Fruit fly (Drosophila melanogaster): ENCODE results near the gene ttk.
A peak's percentile ranks its signal among the peaks of the same experiment; 100 is the strongest.

Gene ttk

dm6 chr3R:31700212-31700611 lies 13.5 kb upstream of the ttk start (continued):
- TF ChIP-seq vri (GFP tag; optimal IDR thresholded peaks at IDR 0.05) (no peak), Sox15 (GFP tag; optimal IDR thresholded peaks at IDR 0.05) (no peak), CG11294 (GFP tag; IDR thresholded peaks at IDR 0.05) (peak; percentile 20; the same call in 1 of the 2 replicates), fkh (GFP tag; optimal IDR thresholded peaks at IDR 0.05) (no peak), CG31627 (GFP tag; optimal IDR thresholded peaks at IDR 0.05) (no peak), CG11902 (GFP tag; optimal IDR thresholded peaks at IDR 0.05) (no peak), dsx (GFP tag; optimal IDR thresholded peaks at IDR 0.05; ENCODE audit: poor library complexity, severe bottlenecking) (peak; percentile 49), Eip75B (GFP tag; optimal IDR thresholded peaks at IDR 0.05) (peak; percentile 68), CG3032 (tag; optimal IDR thresholded peaks at IDR 0.05) (peak; percentile 67), spab (GFP tag; optimal IDR thresholded peaks at IDR 0.05) (peak; percentile 43), CG6808 (GFP tag; optimal IDR thresholded peaks at IDR 0.05) (peak; percentile 25), Lpt (GFP tag; optimal IDR thresholded peaks at IDR 0.05) (peak; percentile 80), Blimp-1 (GFP tag; optimal IDR thresholded peaks at IDR 0.05) (no peak), Eip93F (GFP tag; optimal IDR thresholded peaks at IDR 0.05) (no peak), Gug (GFP tag; IDR thresholded peaks at IDR 0.05) (peak; percentile 62), CG8119 (GFP tag; IDR thresholded peaks at IDR 0.05) (peak; percentile 88), CG10669 (GFP tag; optimal IDR thresholded peaks at IDR 0.05) (peak; percentile 47), CG6276 (GFP tag; optimal IDR thresholded peaks at IDR 0.05) (peak; percentile 60), net (GFP tag; optimal IDR thresholded peaks at IDR 0.05) (peak; percentile 64), CG15336 (GFP tag; IDR thresholded peaks at IDR 0.05) (peak; percentile 84), OdsH (GFP tag; optimal IDR thresholded peaks at IDR 0.05) (peak; percentile 75), CG6854 (GFP tag; optimal IDR thresholded peaks at IDR 0.05) (no peak), achi (GFP tag; optimal IDR thresholded peaks at IDR 0.05) (peak; percentile 67)

dm6 chr3R:31701934-31702333 lies 11.7 kb upstream of the ttk start:
- TF ChIP-seq OdsH (GFP tag; optimal IDR thresholded peaks at IDR 0.05), result no peak
- TF ChIP-seq CG7368 (GFP tag; optimal IDR thresholded peaks at IDR 0.05), result no peak
- TF ChIP-seq Sox15 (GFP tag; optimal IDR thresholded peaks at IDR 0.05), result no peak
- no peak for TF ChIP-seq CG8632 (GFP tag; optimal IDR thresholded peaks at IDR 0.05)
- no peak for TF ChIP-seq Lpt (GFP tag; optimal IDR thresholded peaks at IDR 0.05)
- TF ChIP-seq CG10669 (GFP tag; optimal IDR thresholded peaks at IDR 0.05), result no peak
- TF ChIP-seq CG6854 (GFP tag; optimal IDR thresholded peaks at IDR 0.05), result peak; percentile 50
- no peak for TF ChIP-seq CG11902 (GFP tag; optimal IDR thresholded peaks at IDR 0.05)
- no peak for TF ChIP-seq Blimp-1 (GFP tag; optimal IDR thresholded peaks at IDR 0.05)
- TF ChIP-seq fd85E (GFP tag; optimal IDR thresholded peaks at IDR 0.05), result no peak
- no peak for TF ChIP-seq salr (GFP tag; optimal IDR thresholded peaks at IDR 0.05)
- TF ChIP-seq topi (GFP tag; optimal IDR thresholded peaks at IDR 0.05), result no peak
- no peak for TF ChIP-seq esn (GFP tag; optimal IDR thresholded peaks at IDR 0.05)
- TF ChIP-seq CG31627 (GFP tag; optimal IDR thresholded peaks at IDR 0.05), result no peak
- peak; percentile 56 for TF ChIP-seq dsx (GFP tag; optimal IDR thresholded peaks at IDR 0.05; ENCODE audit: poor library complexity, severe bottlenecking)
- no peak for TF ChIP-seq CG8319 (GFP tag; optimal IDR thresholded peaks at IDR 0.05)
- peak; percentile 2 for TF ChIP-seq svp (GFP tag)
- TF ChIP-seq ss (GFP tag; optimal IDR thresholded peaks at IDR 0.05), result peak; percentile 40 to 53
- TF ChIP-seq fd59A (GFP tag; optimal IDR thresholded peaks at IDR 0.05), result no peak
- TF ChIP-seq net (GFP tag; optimal IDR thresholded peaks at IDR 0.05), result peak; percentile 11
- peak; percentile 8 for TF ChIP-seq CG6808 (GFP tag; optimal IDR thresholded peaks at IDR 0.05)
- TF ChIP-seq Met (GFP tag; optimal IDR thresholded peaks at IDR 0.05), result no peak
- TF ChIP-seq CG9139 (GFP tag; optimal IDR thresholded peaks at IDR 0.05), result no peak
- TF ChIP-seq CG6792 (GFP tag; optimal IDR thresholded peaks at IDR 0.05), result no peak
- TF ChIP-seq lz (GFP tag; optimal IDR thresholded peaks at IDR 0.05), result no peak
- TF ChIP-seq fkh (GFP tag; optimal IDR thresholded peaks at IDR 0.05), result no peak
- TF ChIP-seq Gug (GFP tag; IDR thresholded peaks at IDR 0.05), result no peak
- peak; percentile 66 for TF ChIP-seq Eip78C (GFP tag)
- TF ChIP-seq vri (GFP tag; optimal IDR thresholded peaks at IDR 0.05), result peak; percentile 39
- TF ChIP-seq Hr4 (GFP tag; optimal IDR thresholded peaks at IDR 0.05), result no peak
- no peak for TF ChIP-seq CG11294 (GFP tag; IDR thresholded peaks at IDR 0.05)
- no peak for TF ChIP-seq CG10631 (GFP tag; optimal IDR thresholded peaks at IDR 0.05)
- no peak for TF ChIP-seq Smox (GFP tag; optimal IDR thresholded peaks at IDR 0.05)
- no peak for TF ChIP-seq Hr39 (GFP tag; optimal IDR thresholded peaks at IDR 0.05)
- TF ChIP-seq acj6 (GFP tag; optimal IDR thresholded peaks at IDR 0.05), result no peak
- TF ChIP-seq Hr38 (GFP tag; optimal IDR thresholded peaks at IDR 0.05), result no peak
- TF ChIP-seq CG6163 (GFP tag; IDR thresholded peaks at IDR 0.05), result 0 out of 3 replicates have a peak, but pooled peaks have one; percentile 8
- TF ChIP-seq CG3919 (GFP tag; optimal IDR thresholded peaks at IDR 0.05), result no peak
- TF ChIP-seq pdm3 (GFP tag; optimal IDR thresholded peaks at IDR 0.05), result no peak
- TF ChIP-seq cyc (GFP tag; optimal IDR thresholded peaks at IDR 0.05), result no peak
- TF ChIP-seq Sox102F (GFP tag; optimal IDR thresholded peaks at IDR 0.05), result no peak

Data from whole organism, prepupa.